Fruit fly (Drosophila melanogaster): ENCODE measurements around the gene CG31287.

DNA sequence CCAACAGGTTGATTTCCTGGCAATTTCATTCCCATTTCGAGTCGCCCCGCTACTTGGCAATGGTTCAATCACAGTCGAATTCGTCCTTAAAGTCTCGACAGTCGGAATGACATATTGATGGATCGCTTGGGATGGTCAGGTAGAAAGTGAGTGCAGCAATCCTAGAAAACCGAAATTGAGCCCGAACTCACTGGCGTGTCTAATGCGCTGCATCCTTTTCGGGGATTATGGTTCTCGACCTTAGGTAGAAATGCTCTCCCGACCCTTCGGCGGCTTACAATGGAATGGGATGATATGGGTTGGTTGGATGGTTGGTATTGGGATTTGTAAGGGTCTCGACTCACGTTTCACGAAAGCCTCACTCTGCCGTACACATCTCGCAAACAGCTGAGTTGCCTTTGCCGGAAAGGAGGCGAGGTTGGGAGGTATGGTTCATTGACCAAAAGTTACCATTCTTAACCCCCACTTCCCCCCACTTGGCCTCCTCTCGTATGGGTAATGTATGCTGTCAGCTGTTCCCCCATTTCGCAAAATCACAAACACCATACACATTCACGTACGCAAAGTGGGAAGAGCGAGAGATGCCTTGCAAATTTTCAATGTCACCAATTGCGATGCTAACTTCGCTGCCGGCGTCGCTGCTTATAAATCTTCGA is 48.2 kb downstream of the CG31287 start:
- TF ChIP-seq CG7368 (GFP tag; optimal IDR thresholded peaks at IDR 0.05) = no peak
- no peak for TF ChIP-seq CG16779 (tag; optimal IDR thresholded peaks at IDR 0.05)
- no peak for TF ChIP-seq CG6792 (GFP tag; optimal IDR thresholded peaks at IDR 0.05)
- TF ChIP-seq vri (GFP tag; optimal IDR thresholded peaks at IDR 0.05) = no peak
- TF ChIP-seq fkh (GFP tag; optimal IDR thresholded peaks at IDR 0.05) = no peak
- TF ChIP-seq Hr39 (GFP tag; optimal IDR thresholded peaks at IDR 0.05) = no peak
- TF ChIP-seq dsx (GFP tag; optimal IDR thresholded peaks at IDR 0.05; ENCODE audit: poor library complexity, severe bottlenecking) = no peak
- no peak for TF ChIP-seq CG11762 (GFP tag; optimal IDR thresholded peaks at IDR 0.05; ENCODE audit: insufficient read depth)
- TF ChIP-seq Eip93F (GFP tag; optimal IDR thresholded peaks at IDR 0.05) = no peak
- TF ChIP-seq esn (GFP tag; optimal IDR thresholded peaks at IDR 0.05) = no peak

Measured in whole organism, prepupa.